Comparison of ENCODE assay signal across 5 fruit fly cellular contexts in the genomic region with DNA sequence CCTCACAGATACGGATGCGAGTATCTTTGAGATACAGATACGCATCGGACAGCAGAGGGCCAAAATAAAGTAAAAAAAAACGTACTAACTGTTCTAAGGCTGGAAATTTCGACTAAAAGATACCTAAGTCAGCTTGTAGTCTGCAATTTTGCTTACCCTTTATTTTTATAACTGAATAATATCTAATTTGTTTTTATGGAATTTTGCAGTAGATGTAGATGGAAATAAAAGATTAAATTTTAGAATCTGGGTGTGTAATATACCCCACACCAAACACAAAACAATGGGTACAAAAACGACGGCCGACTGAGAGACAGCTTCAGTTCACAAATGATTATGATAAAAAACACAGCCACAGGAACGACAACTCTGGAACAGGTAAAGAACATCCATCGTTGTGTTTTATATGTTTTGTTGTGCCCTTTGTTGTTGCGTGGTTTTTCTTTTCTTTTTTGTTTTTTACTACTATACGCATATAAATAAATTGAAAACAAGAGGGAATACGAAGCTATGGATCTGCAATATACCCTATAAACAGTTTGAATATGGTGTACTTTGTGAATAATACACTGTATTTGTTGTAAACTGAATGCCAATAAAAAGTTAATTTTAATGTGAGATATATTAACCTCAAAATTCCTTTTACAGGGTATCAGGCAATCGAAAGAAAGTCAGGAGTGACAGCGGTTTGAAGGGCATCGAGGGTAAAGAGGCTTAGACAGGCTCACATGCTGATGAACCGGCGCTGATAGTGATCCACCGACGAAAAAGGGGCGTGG.
TF ChIP-seq lines count a peak whose summit lies in the region.

No protein-coding gene starts in this region.

- TF ChIP-seq CTCF in whole organism, embryonic (GFP tag; optimal IDR thresholded peaks at IDR 0.05; lab: Kevin White, UChicago) = no peak

TF ChIP-seq in whole organism, 6 proteins besides CTCF, POLR2A, EP300 and RAD21:
- TF ChIP-seq pan (optimal IDR thresholded peaks at IDR 0.05; lab: Kevin White, UChicago) (peak; percentile 69), CG8478 (optimal IDR thresholded peaks at IDR 0.05; lab: Kevin White, UChicago) (no peak)
TF ChIP-seq in whole organism: peak in this region for 1.

TF ChIP-seq in whole organism, embryonic, 481 proteins besides CTCF, POLR2A, EP300 and RAD21 (continues in another document):
- TF ChIP-seq salm (tag; optimal IDR thresholded peaks at IDR 0.05; lab: Kevin White, UChicago) (no peak), CG16779 (GFP tag; IDR thresholded peaks at IDR 0.05; lab: Robert Waterston, UW) (no peak), NC2β (GFP tag; optimal IDR thresholded peaks at IDR 0.05; lab: Kevin White, UChicago) (peak; percentile 12), CG5953 (GFP tag; IDR thresholded peaks at IDR 0.05; lab: Robert Waterston, UW) (no peak), CG7987 (GFP tag; optimal IDR thresholded peaks at IDR 0.05; lab: Kevin White, UChicago) (no peak), cg (GFP tag; optimal IDR thresholded peaks at IDR 0.05; lab: Kevin White, UChicago) (no peak), CG12155 (GFP tag; optimal IDR thresholded peaks at IDR 0.05; lab: Kevin White, UChicago) (peak; percentile 8), CG18764 (GFP tag; optimal IDR thresholded peaks at IDR 0.05; lab: Kevin White, UChicago) (no peak), sna (GFP tag; IDR thresholded peaks at IDR 0.05; lab: Robert Waterston, UW; ENCODE audit: partially characterized antibody) (no peak), klu (GFP tag; IDR thresholded peaks at IDR 0.05; lab: Robert Waterston, UW) (no peak), esg (GFP tag; conservative IDR thresholded peaks at IDR 0.05; lab: Robert Waterston, UW) (peak; percentile 28), Spps (tag; optimal IDR thresholded peaks at IDR 0.05; lab: Kevin White, UChicago) (peak; percentile 41), gce (GFP tag; IDR thresholded peaks at IDR 0.05; lab: Robert Waterston, UW) (peak; percentile 52; the same call in 2 of the 3 replicates), CG2202 (tag; optimal IDR thresholded peaks at IDR 0.05; lab: Kevin White, UChicago) (peak; percentile 63), fru (optimal IDR thresholded peaks at IDR 0.05; lab: Kevin White, UChicago) (no peak), CG11247 (GFP tag; IDR thresholded peaks at IDR 0.05; lab: Robert Waterston, UW) (peak; percentile 27; the same call in 1 of the 2 replicates), CG4617 (GFP tag; optimal IDR thresholded peaks at IDR 0.05; lab: Kevin White, UChicago; ENCODE audit: borderline replicate concordance) (peak; percentile 7), Taf1 (GFP tag; IDR thresholded peaks at IDR 0.05; lab: Robert Waterston, UW) (no peak), CG1529 (GFP tag; optimal IDR thresholded peaks at IDR 0.05; lab: Kevin White, UChicago) (no peak)

TF ChIP-seq in whole organism, prepupa, 60 proteins besides CTCF, POLR2A, EP300 and RAD21 (continues in another document):
- TF ChIP-seq CG16779 (tag; optimal IDR thresholded peaks at IDR 0.05; lab: Kevin White, UChicago) (no peak), CG11294 (GFP tag; IDR thresholded peaks at IDR 0.05; lab: Robert Waterston, UW) (no peak), Eip75B (GFP tag; optimal IDR thresholded peaks at IDR 0.05; lab: Kevin White, UChicago) (peak; percentile 49), CG11762 (GFP tag; optimal IDR thresholded peaks at IDR 0.05; lab: Kevin White, UChicago; ENCODE audit: insufficient read depth) (no peak), Met (GFP tag; optimal IDR thresholded peaks at IDR 0.05; lab: Kevin White, UChicago) (peak; percentile 83), CG7368 (GFP tag; optimal IDR thresholded peaks at IDR 0.05; lab: Kevin White, UChicago) (no peak), CG1621 (tag; optimal IDR thresholded peaks at IDR 0.05; lab: Kevin White, UChicago) (no peak), CG34406 (GFP tag; optimal IDR thresholded peaks at IDR 0.05; lab: Kevin White, UChicago) (peak; percentile 33), CG8119 (GFP tag; IDR thresholded peaks at IDR 0.05; lab: Robert Waterston, UW) (0 out of 3 replicates have a peak, but pooled peaks have one; percentile 28), ss (GFP tag; optimal IDR thresholded peaks at IDR 0.05; lab: Kevin White, UChicago) (peak; percentile 58 to 67), CG3032 (tag; optimal IDR thresholded peaks at IDR 0.05; lab: Kevin White, UChicago) (peak; percentile 37), Hr4 (GFP tag; optimal IDR thresholded peaks at IDR 0.05; lab: Kevin White, UChicago) (no peak), CG8632 (GFP tag; optimal IDR thresholded peaks at IDR 0.05; lab: Kevin White, UChicago) (peak; percentile 50), CG10669 (GFP tag; optimal IDR thresholded peaks at IDR 0.05; lab: Kevin White, UChicago) (peak; percentile 42), CG6792 (GFP tag; optimal IDR thresholded peaks at IDR 0.05; lab: Kevin White, UChicago) (peak; percentile 57), Gug (GFP tag; IDR thresholded peaks at IDR 0.05; lab: Robert Waterston, UW) (no peak), Ets21C (GFP tag; optimal IDR thresholded peaks at IDR 0.05; lab: Kevin White, UChicago) (peak; percentile 50), lz (GFP tag; optimal IDR thresholded peaks at IDR 0.05; lab: Kevin White, UChicago) (peak; percentile 76), esn (GFP tag; optimal IDR thresholded peaks at IDR 0.05; lab: Kevin White, UChicago) (peak; percentile 82), CG3919 (GFP tag; optimal IDR thresholded peaks at IDR 0.05; lab: Kevin White, UChicago) (peak; percentile 51)

TF ChIP-seq in whole organism, pupa, 21 proteins besides CTCF, POLR2A, EP300 and RAD21:
- TF ChIP-seq CG34367 (tag; optimal IDR thresholded peaks at IDR 0.05; lab: Kevin White, UChicago) (peak; percentile 30), CG14655 (GFP tag; optimal IDR thresholded peaks at IDR 0.05; lab: Kevin White, UChicago) (peak; percentile 11), CG4496 (GFP tag; IDR thresholded peaks at IDR 0.05; lab: Robert Waterston, UW) (0 out of 3 replicates have a peak, but pooled peaks have one; percentile 23), D1 (tag; optimal IDR thresholded peaks at IDR 0.05; lab: Kevin White, UChicago) (peak; percentile 4), rn (GFP tag; IDR thresholded peaks at IDR 0.05; lab: Robert Waterston, UW) (no peak), CG17806 (tag; optimal IDR thresholded peaks at IDR 0.05; lab: Kevin White, UChicago) (peak; percentile 31), CG10348 (GFP tag; IDR thresholded peaks at IDR 0.05; lab: Robert Waterston, UW) (no peak), CG9948 (tag; optimal IDR thresholded peaks at IDR 0.05; lab: Kevin White, UChicago) (peak; percentile 49), Pif1B (GFP tag; optimal IDR thresholded peaks at IDR 0.05; lab: Kevin White, UChicago) (peak; percentile 20), CG8159 (tag; optimal IDR thresholded peaks at IDR 0.05; lab: Kevin White, UChicago) (peak; percentile 65), gl (tag; optimal IDR thresholded peaks at IDR 0.05; lab: Kevin White, UChicago) (no peak), CG13204 (GFP tag; optimal IDR thresholded peaks at IDR 0.05; lab: Kevin White, UChicago) (no peak), Snoo (tag; optimal IDR thresholded peaks at IDR 0.05; lab: Kevin White, UChicago) (peak; percentile 44), Ets98B (GFP tag; IDR thresholded peaks at IDR 0.05; lab: Robert Waterston, UW) (no peak), CG32121 (GFP tag; IDR thresholded peaks at IDR 0.05; lab: Robert Waterston, UW) (no peak), Pif1A (GFP tag; optimal IDR thresholded peaks at IDR 0.05; lab: Kevin White, UChicago) (no peak), CG8301 (tag; optimal IDR thresholded peaks at IDR 0.05; lab: Kevin White, UChicago) (no peak), fd96Ca (GFP tag; IDR thresholded peaks at IDR 0.05; lab: Robert Waterston, UW) (no peak), CG12605 (GFP tag; IDR thresholded peaks at IDR 0.05; lab: Robert Waterston, UW) (no peak), CG15710 (tag; optimal IDR thresholded peaks at IDR 0.05; lab: Kevin White, UChicago) (peak; percentile 52), EcR (GFP tag; optimal IDR thresholded peaks at IDR 0.05; lab: Kevin White, UChicago) (no peak)

TF ChIP-seq in whole organism, wandering third instar larva, 38 proteins besides CTCF, POLR2A, EP300 and RAD21 (continues in another document):
- TF ChIP-seq Dif (GFP tag; optimal IDR thresholded peaks at IDR 0.05; lab: Kevin White, UChicago; ENCODE audit: partially characterized antibody) = no peak
- TF ChIP-seq HLH106 (tag; optimal IDR thresholded peaks at IDR 0.05; lab: Kevin White, UChicago) = peak; percentile 61
- no peak for TF ChIP-seq sage (GFP tag; optimal IDR thresholded peaks at IDR 0.05; lab: Kevin White, UChicago)
- TF ChIP-seq brk (GFP tag; optimal IDR thresholded peaks at IDR 0.05; lab: Kevin White, UChicago) = peak; percentile 40
- TF ChIP-seq rgr (GFP tag; optimal IDR thresholded peaks at IDR 0.05; lab: Kevin White, UChicago) = peak; percentile 69
- TF ChIP-seq Dfd (GFP tag; optimal IDR thresholded peaks at IDR 0.05; lab: Kevin White, UChicago) = no peak
- peak; percentile 51 for TF ChIP-seq Hnf4 (GFP tag; optimal IDR thresholded peaks at IDR 0.05; lab: Kevin White, UChicago)
- peak; percentile 14 for TF ChIP-seq CrebA (GFP tag; optimal IDR thresholded peaks at IDR 0.05; lab: Kevin White, UChicago; ENCODE audit: borderline replicate concordance)
- TF ChIP-seq br (GFP tag; optimal IDR thresholded peaks at IDR 0.05; lab: Kevin White, UChicago) = peak; percentile 39
- no peak for TF ChIP-seq Abd-B (GFP tag; optimal IDR thresholded peaks at IDR 0.05; lab: Kevin White, UChicago)
- peak; percentile 62 for TF ChIP-seq Sp1 (GFP tag; optimal IDR thresholded peaks at IDR 0.05; lab: Kevin White, UChicago)
- TF ChIP-seq usp (GFP tag; optimal IDR thresholded peaks at IDR 0.05; lab: Kevin White, UChicago) = no peak
- TF ChIP-seq dsf (GFP tag; optimal IDR thresholded peaks at IDR 0.05; lab: Kevin White, UChicago; ENCODE audit: borderline replicate concordance) = no peak
- no peak for TF ChIP-seq Hr83 (GFP tag; optimal IDR thresholded peaks at IDR 0.05; lab: Kevin White, UChicago; ENCODE audit: poor library complexity, severe bottlenecking)
- peak in 1 of 2 experiments; percentile 81 for TF ChIP-seq foxo (GFP tag; optimal IDR thresholded peaks at IDR 0.05; lab: Kevin White, UChicago)
- TF ChIP-seq Hr78 (GFP tag; optimal IDR thresholded peaks at IDR 0.05; lab: Kevin White, UChicago) = no peak
- TF ChIP-seq tai (GFP tag; optimal IDR thresholded peaks at IDR 0.05; lab: Kevin White, UChicago) = no peak
- TF ChIP-seq CG32264 (GFP tag; optimal IDR thresholded peaks at IDR 0.05; lab: Kevin White, UChicago) = no peak
- no peak for TF ChIP-seq Mio (GFP tag; optimal IDR thresholded peaks at IDR 0.05; lab: Kevin White, UChicago)
- no peak for TF ChIP-seq jim (GFP tag; optimal IDR thresholded peaks at IDR 0.05; lab: Kevin White, UChicago)
- no peak for TF ChIP-seq pan (optimal IDR thresholded peaks at IDR 0.05; lab: Kevin White, UChicago)
- no peak for TF ChIP-seq dl (GFP tag; optimal IDR thresholded peaks at IDR 0.05; lab: Kevin White, UChicago; ENCODE audit: insufficient read depth in 1 of 2, partially characterized antibody in 2 of 2)
- peak; percentile 44 for TF ChIP-seq dmrt93B (GFP tag; optimal IDR thresholded peaks at IDR 0.05; lab: Kevin White, UChicago)
- TF ChIP-seq GATAd (GFP tag; optimal IDR thresholded peaks at IDR 0.05; lab: Kevin White, UChicago) = no peak
- no peak for TF ChIP-seq lola (GFP tag; optimal IDR thresholded peaks at IDR 0.05; lab: Kevin White, UChicago)
